Worm (Caenorhabditis elegans) whole organism, L4/young adult: ENCODE measurements around the gene Y37A1A.3.

ENCODE experiments used
- W03F9.2 ChIP-seq: fragments of 150-350 bp; optimal IDR thresholded peaks from 2 replicates; lab custom pipeline; 2014; ENCODE audit warnings: missing biosample characterization, missing genetic modification characterization
- him-1 ChIP-seq: sonication (generic microtip); optimal IDR thresholded peaks from 2 replicates; lab custom pipeline; 2016; ENCODE audit warnings: missing genotype, missing genetic modification reagents, missing genetic modification characterization, missing compliant biosample characterization

ce11 chrIV:13878738-13879137 is 23.9 kb downstream of the Y37A1A.3 start:
- no peak for TF ChIP-seq W03F9.2
- TF ChIP-seq him-1 (tag; lab: Kevin White, UChicago) = no peak
